Fruit fly (Drosophila melanogaster): Measurements from ENCODE around the gene CG18808.

CG18808 gene

dm6 chr3L:4807306-4807705 is at the start of gene CG18808:
Gene CG18808, minus strand, starts transcription at chr3L:4807406.
- TF ChIP-seq dsf (GFP tag; optimal IDR thresholded peaks at IDR 0.05; ENCODE audit: borderline replicate concordance) (no peak), HLH106 (tag; optimal IDR thresholded peaks at IDR 0.05) (no peak), usp (GFP tag; optimal IDR thresholded peaks at IDR 0.05) (no peak), Rel (GFP tag; optimal IDR thresholded peaks at IDR 0.05) (no peak), Rel (tag; optimal IDR thresholded peaks at IDR 0.05) (no peak), h (GFP tag; optimal IDR thresholded peaks at IDR 0.05) (no peak), pan (optimal IDR thresholded peaks at IDR 0.05) (no peak), Myc (optimal IDR thresholded peaks at IDR 0.05) (no peak), Mio (GFP tag; optimal IDR thresholded peaks at IDR 0.05) (no peak), Dfd (GFP tag; optimal IDR thresholded peaks at IDR 0.05) (no peak), OdsH (GFP tag; optimal IDR thresholded peaks at IDR 0.05) (no peak), Sp1 (GFP tag; optimal IDR thresholded peaks at IDR 0.05) (no peak)

- no peak for TF ChIP-seq dsf (GFP tag; optimal IDR thresholded peaks at IDR 0.05; ENCODE audit: borderline replicate concordance)
- TF ChIP-seq br (GFP tag; optimal IDR thresholded peaks at IDR 0.05) = no peak
- no peak for TF ChIP-seq Hnf4 (GFP tag; optimal IDR thresholded peaks at IDR 0.05)
- TF ChIP-seq foxo (GFP tag; optimal IDR thresholded peaks at IDR 0.05) = no peak
- no peak for TF ChIP-seq OdsH (GFP tag; optimal IDR thresholded peaks at IDR 0.05)
- no peak for TF ChIP-seq CrebA (GFP tag; optimal IDR thresholded peaks at IDR 0.05; ENCODE audit: borderline replicate concordance)
- TF ChIP-seq sage (GFP tag; optimal IDR thresholded peaks at IDR 0.05) = no peak
- no peak for TF ChIP-seq brk (GFP tag; optimal IDR thresholded peaks at IDR 0.05)
- no peak for TF ChIP-seq GATAd (GFP tag; optimal IDR thresholded peaks at IDR 0.05)
- TF ChIP-seq lola (GFP tag; optimal IDR thresholded peaks at IDR 0.05) = no peak
- TF ChIP-seq woc (GFP tag; optimal IDR thresholded peaks at IDR 0.05) = no peak
- TF ChIP-seq jim (GFP tag; optimal IDR thresholded peaks at IDR 0.05) = no peak
- TF ChIP-seq dl (GFP tag; optimal IDR thresholded peaks at IDR 0.05; ENCODE audit: insufficient read depth in 1 of 2, partially characterized antibody in 2 of 2) = no peak
- TF ChIP-seq tai (GFP tag; optimal IDR thresholded peaks at IDR 0.05) = no peak
Measured at dm6 chr3L:4855208-4855607, 48.0 kb upstream of the CG18808 start.

- TF ChIP-seq HLH106 (tag; optimal IDR thresholded peaks at IDR 0.05) (peak; percentile 58), CrebA (GFP tag; optimal IDR thresholded peaks at IDR 0.05; ENCODE audit: borderline replicate concordance) (no peak), dl (GFP tag; optimal IDR thresholded peaks at IDR 0.05; ENCODE audit: insufficient read depth in 1 of 2, partially characterized antibody in 2 of 2) (no peak), Vsx2 (GFP tag; optimal IDR thresholded peaks at IDR 0.05; ENCODE audit: partially characterized antibody) (no peak), Myc (optimal IDR thresholded peaks at IDR 0.05) (no peak), dmrt93B (GFP tag; optimal IDR thresholded peaks at IDR 0.05) (peak; percentile 24), Hr83 (GFP tag; optimal IDR thresholded peaks at IDR 0.05; ENCODE audit: poor library complexity, severe bottlenecking) (no peak), N (GFP tag; optimal IDR thresholded peaks at IDR 0.05) (no peak), OdsH (GFP tag; optimal IDR thresholded peaks at IDR 0.05) (no peak), dsf (GFP tag; optimal IDR thresholded peaks at IDR 0.05; ENCODE audit: borderline replicate concordance) (no peak), sv (GFP tag; optimal IDR thresholded peaks at IDR 0.05) (no peak), Dfd (GFP tag; optimal IDR thresholded peaks at IDR 0.05) (no peak), CG9705 (GFP tag; optimal IDR thresholded peaks at IDR 0.05) (no peak), pan (optimal IDR thresholded peaks at IDR 0.05) (no peak), Hr78 (GFP tag; optimal IDR thresholded peaks at IDR 0.05) (no peak), psq (GFP tag; optimal IDR thresholded peaks at IDR 0.05) (no peak), tai (GFP tag; optimal IDR thresholded peaks at IDR 0.05) (no peak), lola (GFP tag; optimal IDR thresholded peaks at IDR 0.05) (no peak), br (GFP tag; optimal IDR thresholded peaks at IDR 0.05) (no peak), ey (GFP tag; optimal IDR thresholded peaks at IDR 0.05) (no peak), Dif (GFP tag; optimal IDR thresholded peaks at IDR 0.05; ENCODE audit: partially characterized antibody) (no peak), GATAd (GFP tag; optimal IDR thresholded peaks at IDR 0.05) (no peak), sage (GFP tag; optimal IDR thresholded peaks at IDR 0.05) (no peak), usp (GFP tag; optimal IDR thresholded peaks at IDR 0.05) (no peak), fru (GFP tag; optimal IDR thresholded peaks at IDR 0.05) (peak; percentile 16), Hnf4 (GFP tag; optimal IDR thresholded peaks at IDR 0.05) (no peak), h (GFP tag; optimal IDR thresholded peaks at IDR 0.05) (peak; percentile 30), Rel (GFP tag; optimal IDR thresholded peaks at IDR 0.05) (no peak), Rel (tag; optimal IDR thresholded peaks at IDR 0.05) (no peak), Sp1 (GFP tag; optimal IDR thresholded peaks at IDR 0.05) (peak; percentile 12), foxo (GFP tag; optimal IDR thresholded peaks at IDR 0.05) (peak in 1 of 2 experiments; percentile 41), woc (GFP tag; optimal IDR thresholded peaks at IDR 0.05) (no peak), brk (GFP tag; optimal IDR thresholded peaks at IDR 0.05) (no peak)
Measured at dm6 chr3L:4854153-4854552, 46.9 kb upstream of the CG18808 start.
